Fruit fly (Drosophila melanogaster) whole organism, embryonic: ENCODE data around the gene wds.
A peak's percentile ranks its signal among the peaks of the same experiment; 100 is the strongest.

ENCODE experiments used
- Aef1 ChIP-seq: fragments of 200-800 bp; sonication (Bioruptor generic); IDR thresholded peaks from 3 replicates; pipeline ENCODE4 v1.3.6; 2022; ENCODE audit warnings: missing biosample characterization, missing genetic modification characterization
- Atf-2 ChIP-seq: fragments of 200-800 bp; sonication (Bioruptor generic); optimal IDR thresholded peaks from 2 replicates; lab custom pipeline; 2016; ENCODE audit warnings: missing biosample characterization, missing genetic modification characterization
- Awh ChIP-seq: fragments of 200-800 bp; sonication (Bioruptor generic); IDR thresholded peaks from 2 replicates; pipeline ENCODE4, ENCODE4 v1.3.6; 2022; ENCODE audit warnings: missing biosample characterization, missing genetic modification characterization
- B-H2 ChIP-seq: fragments of 200-800 bp; sonication (Bioruptor generic); optimal IDR thresholded peaks from 2 replicates; lab custom pipeline; 2018; ENCODE audit warnings: missing biosample characterization, mild to moderate bottlenecking, missing genetic modification characterization
- BtbVII ChIP-seq: fragments of 200-800 bp; sonication (Bioruptor generic); optimal IDR thresholded peaks from 3 replicates; lab custom pipeline; 2017; ENCODE audit warnings: missing biosample characterization, mild to moderate bottlenecking, missing genetic modification characterization
- CG13424 ChIP-seq: fragments of 200-800 bp; sonication (Bioruptor generic); optimal IDR thresholded peaks from 2 replicates; lab custom pipeline; 2019; ENCODE audit warnings: missing biosample characterization, mild to moderate bottlenecking, missing genetic modification characterization, moderate library complexity
- CG14667 ChIP-seq: fragments of 200-800 bp; sonication (Bioruptor generic); IDR thresholded peaks from 2 replicates; pipeline ENCODE4 v1.3.6; 2022; ENCODE audit warnings: missing biosample characterization, missing genetic modification characterization
- CG14710 ChIP-seq: fragments of 200-800 bp; sonication (Bioruptor generic); optimal IDR thresholded peaks from 3 replicates; lab custom pipeline; 2019; ENCODE audit warnings: missing biosample characterization, mild to moderate bottlenecking, missing genetic modification characterization, moderate library complexity
- CG1529 ChIP-seq: fragments of 200-800 bp; sonication (Bioruptor generic); optimal IDR thresholded peaks from 3 replicates; lab custom pipeline; 2018; ENCODE audit warnings: missing biosample characterization, missing genetic modification characterization
- CG15479 ChIP-seq: fragments of 200-800 bp; sonication (Bioruptor generic); optimal IDR thresholded peaks from 3 replicates; lab custom pipeline; 2019; ENCODE audit warnings: missing biosample characterization, mild to moderate bottlenecking, missing genetic modification characterization, moderate library complexity
- CG2202 ChIP-seq: fragments of 200-800 bp; sonication (Bioruptor generic); optimal IDR thresholded peaks from 2 replicates; lab custom pipeline; 2018; ENCODE audit warnings: missing biosample characterization, mild to moderate bottlenecking, missing genetic modification characterization
- CG2712 ChIP-seq: fragments of 200-800 bp; optimal IDR thresholded peaks from 3 replicates; lab custom pipeline; 2019; ENCODE audit warnings: missing biosample characterization, mild to moderate bottlenecking, missing genetic modification characterization, moderate library complexity
- CG2889 ChIP-seq: fragments of 200-800 bp; sonication (Bioruptor generic); IDR thresholded peaks from 3 replicates; pipeline ENCODE4 v1.3.6; 2022; ENCODE audit warnings: missing biosample characterization, missing genetic modification characterization
- CG31365 ChIP-seq: fragments of 200-800 bp; sonication (Bioruptor generic); optimal IDR thresholded peaks from 2 replicates; lab custom pipeline; 2018; ENCODE audit warnings: missing biosample characterization, mild to moderate bottlenecking, missing genetic modification characterization
- CG32532 ChIP-seq: fragments of 200-800 bp; sonication (Bioruptor generic); IDR thresholded peaks from 2 replicates; pipeline ENCODE4 v1.3.6; 2022; ENCODE audit warnings: missing biosample characterization, missing genetic modification characterization
- CG42726 ChIP-seq: fragments of 200-800 bp; sonication (Bioruptor generic); IDR thresholded peaks from 2 replicates; pipeline ENCODE4 v1.3.6; 2022; ENCODE audit warnings: missing biosample characterization, missing genetic modification characterization; ENCODE audit not compliant: partially characterized antibody
- CG4730 ChIP-seq: fragments of 200-800 bp; sonication (Bioruptor generic); IDR thresholded peaks from 2 replicates; pipeline ENCODE4 v1.3.6; 2022; ENCODE audit warnings: missing biosample characterization, missing genetic modification characterization
- CG7839 ChIP-seq: fragments of 200-800 bp; sonication (Bioruptor generic); optimal IDR thresholded peaks from 3 replicates; lab custom pipeline; 2018; ENCODE audit warnings: missing biosample characterization, mild to moderate bottlenecking, missing genetic modification characterization, moderate library complexity
- CG8281 ChIP-seq: fragments of 200-800 bp; sonication (Bioruptor generic); optimal IDR thresholded peaks from 2 replicates; lab custom pipeline; 2018; ENCODE audit warnings: missing biosample characterization, mild to moderate bottlenecking, missing genetic modification characterization, moderate library complexity
- CG8765 ChIP-seq: fragments of 200-800 bp; sonication (Bioruptor generic); IDR thresholded peaks from 2 replicates; pipeline ENCODE4 v1.3.6; 2022; ENCODE audit warnings: missing biosample characterization, missing genetic modification characterization
- CG9215 ChIP-seq: fragments of 200-800 bp; sonication (Bioruptor generic); IDR thresholded peaks from 2 replicates; pipeline ENCODE4 v1.3.6; 2022; ENCODE audit warnings: missing biosample characterization, missing genetic modification characterization
- CG9437 ChIP-seq: fragments of 200-800 bp; sonication (Bioruptor generic); optimal IDR thresholded peaks from 2 replicates; lab custom pipeline; 2018; ENCODE audit warnings: missing biosample characterization, mild to moderate bottlenecking, missing genetic modification characterization
- CG9727 ChIP-seq: fragments of 200-800 bp; sonication (Bioruptor generic); optimal IDR thresholded peaks from 3 replicates; lab custom pipeline; 2017; ENCODE audit warnings: missing biosample characterization, mild to moderate bottlenecking, missing genetic modification characterization
- CG9817 ChIP-seq: fragments of 200-800 bp; sonication (Bioruptor generic); optimal IDR thresholded peaks from 2 replicates; lab custom pipeline; 2018; ENCODE audit warnings: missing biosample characterization, mild to moderate bottlenecking, missing genetic modification characterization, moderate library complexity
- CkIIα-i1 ChIP-seq: fragments of 200-800 bp; sonication (Bioruptor generic); IDR thresholded peaks from 2 replicates; pipeline ENCODE4 v1.3.6; 2022; ENCODE audit warnings: missing biosample characterization, missing genetic modification characterization
- CrebB ChIP-seq: fragments of 200-800 bp; sonication (Bioruptor generic); optimal IDR thresholded peaks from 3 replicates; lab custom pipeline; 2018; ENCODE audit warnings: missing biosample characterization, mild to moderate bottlenecking, missing genetic modification characterization
- Dbx ChIP-seq: fragments of 200-800 bp; sonication (Bioruptor generic); IDR thresholded peaks from 3 replicates; pipeline ENCODE4 v1.3.6; 2022; ENCODE audit warnings: missing biosample characterization, missing genetic modification characterization
- Dref ChIP-seq: fragments of 200-800 bp; sonication (Bioruptor generic); IDR thresholded peaks from 2 replicates; pipeline ENCODE4 v1.3.6; 2022; ENCODE audit warnings: missing biosample characterization, missing genetic modification characterization
- Gsc ChIP-seq: fragments of 200-800 bp; sonication (Bioruptor generic); IDR thresholded peaks from 2 replicates; pipeline ENCODE4 v1.3.6; 2022; ENCODE audit warnings: missing biosample characterization, missing genetic modification characterization
- Neu2 ChIP-seq: fragments of 200-800 bp; sonication (Bioruptor generic); optimal IDR thresholded peaks from 3 replicates; lab custom pipeline; 2016; ENCODE audit warnings: missing biosample characterization, missing genetic modification characterization, borderline replicate concordance
- Sin3A ChIP-seq: fragments of >200 bp; optimal IDR thresholded peaks from 2 replicates; lab custom pipeline; 2018
- crp ChIP-seq, 2 experiments: fragments of 200-800 bp; sonication (Bioruptor generic); optimal IDR thresholded peaks; 2 replicates in 1 of 2; 3 replicates in 1 of 2; lab custom pipeline; 2017; ENCODE audit warnings: missing biosample characterization in 2 of 2, missing genetic modification characterization in 2 of 2, mild to moderate bottlenecking in 1 of 2, moderate library complexity in 1 of 2
- dan ChIP-seq: fragments of 200-800 bp; sonication (Bioruptor generic); IDR thresholded peaks from 2 replicates; pipeline ENCODE4 v1.3.6; 2022; ENCODE audit warnings: missing biosample characterization, missing genetic modification characterization
- dmrt99B ChIP-seq: fragments of 200-800 bp; sonication (Bioruptor generic); optimal IDR thresholded peaks from 2 replicates; lab custom pipeline; 2018; ENCODE audit warnings: missing biosample characterization, mild to moderate bottlenecking, missing genetic modification characterization, moderate library complexity
- en ChIP-seq: fragments of 200-800 bp; sonication (Bioruptor generic); optimal IDR thresholded peaks from 2 replicates; lab custom pipeline; 2016; ENCODE audit warnings: missing biosample characterization, missing genetic modification characterization
- fd102C ChIP-seq: fragments of 200-800 bp; sonication (Bioruptor generic); optimal IDR thresholded peaks from 2 replicates; lab custom pipeline; 2018; ENCODE audit warnings: missing biosample characterization, mild to moderate bottlenecking, missing genetic modification characterization, moderate library complexity
- gce ChIP-seq: fragments of 200-800 bp; sonication (Bioruptor generic); IDR thresholded peaks from 3 replicates; pipeline ENCODE4 v1.3.6; 2022; ENCODE audit warnings: missing biosample characterization, missing genetic modification characterization
- h ChIP-seq: fragments of >200 bp; optimal IDR thresholded peaks from 2 replicates; lab custom pipeline; 2017
- ham ChIP-seq: fragments of 200-800 bp; sonication (Bioruptor generic); IDR thresholded peaks from 2 replicates; pipeline ENCODE4 v1.3.6; 2022; ENCODE audit warnings: missing biosample characterization, missing genetic modification characterization
- kni ChIP-seq: fragments of 200-800 bp; sonication (Bioruptor generic); optimal IDR thresholded peaks from 3 replicates; lab custom pipeline; 2017; ENCODE audit warnings: mild to moderate bottlenecking, missing biosample characterization, missing genetic modification reagents, missing genetic modification characterization
- knrl ChIP-seq: fragments of 200-800 bp; sonication (Bioruptor generic); IDR thresholded peaks from 3 replicates; pipeline ENCODE4 v1.3.6; 2022; ENCODE audit warnings: missing biosample characterization, missing genetic modification characterization; ENCODE audit not compliant: partially characterized antibody
- nau ChIP-seq: fragments of 200-800 bp; sonication (Bioruptor generic); optimal IDR thresholded peaks from 3 replicates; lab custom pipeline; 2017; ENCODE audit warnings: missing biosample characterization, mild to moderate bottlenecking, missing genetic modification characterization, missing genetic modification reagents
- p53 ChIP-seq: fragments of 200-800 bp; sonication (Bioruptor generic); optimal IDR thresholded peaks from 2 replicates; lab custom pipeline; 2016; ENCODE audit warnings: missing biosample characterization, missing genetic modification characterization
- pan ChIP-seq, 4 experiments: fragments of >200 bp in 3 of 4; fragments of 200-800 bp in 1 of 4; sonication (Bioruptor generic) in 1 of 4; optimal IDR thresholded peaks in 3 of 4; IDR thresholded peaks in 1 of 4; 2 replicates each; pipeline versions ENCODE4 v1.3.6 to Lab custom; 2017 to 2022; ENCODE audit warnings: missing biosample characterization in 2 of 4, missing genetic modification characterization in 2 of 4, mixed read lengths in 1 of 4
- psq ChIP-seq: fragments of 200-800 bp; sonication (Bioruptor generic); optimal IDR thresholded peaks from 2 replicates; lab custom pipeline; 2017; ENCODE audit warnings: missing biosample characterization, missing genetic modification characterization
- rib ChIP-seq: fragments of 200-800 bp; sonication (Bioruptor generic); IDR thresholded peaks from 2 replicates; pipeline ENCODE4 v1.3.6; 2022; ENCODE audit warnings: missing biosample characterization, missing genetic modification characterization
- sens-2 ChIP-seq: fragments of 200-800 bp; sonication (Bioruptor generic); IDR thresholded peaks from 2 replicates; pipeline ENCODE4 v1.3.6; 2022; ENCODE audit warnings: missing biosample characterization, missing genetic modification characterization
- seq ChIP-seq: fragments of 200-800 bp; sonication (Bioruptor generic); IDR thresholded peaks from 2 replicates; pipeline ENCODE4 v1.3.6; 2022; ENCODE audit warnings: missing biosample characterization, missing genetic modification characterization
- trem ChIP-seq: fragments of 200-800 bp; optimal IDR thresholded peaks from 3 replicates; lab custom pipeline; 2019; ENCODE audit warnings: missing biosample characterization, mild to moderate bottlenecking, missing genetic modification characterization, moderate library complexity
- trh ChIP-seq: fragments of 200-800 bp; sonication (Bioruptor generic); optimal IDR thresholded peaks from 2 replicates; lab custom pipeline; 2016; ENCODE audit warnings: missing biosample characterization, missing genetic modification characterization

The wds gene

dm6 chrX:2608470-2609157 lies 22.8 kb downstream of the wds start, which contains the start of gene Smyd3 (continued):
- no peak for TF ChIP-seq Neu2 (GFP tag; lab: Kevin White, UChicago)
- 0 out of 3 replicates have a peak, but pooled peaks have one; percentile 49 for TF ChIP-seq gce (GFP tag; lab: Robert Waterston, UW)
- no peak for TF ChIP-seq pan (optimal IDR thresholded peaks at IDR 0.05; lab: Kevin White, UChicago)
- TF ChIP-seq pan (GFP tag; optimal IDR thresholded peaks at IDR 0.05 in 1 of 2, IDR thresholded peaks at IDR 0.05 in 1 of 2), result peak in 1 of 2 experiments; percentile 89
- TF ChIP-seq CG31365, result no peak
- TF ChIP-seq psq (GFP tag; lab: Kevin White, UChicago), result peak; percentile 36
- TF ChIP-seq crp (GFP tag; optimal IDR thresholded peaks at IDR 0.05; lab: Kevin White, UChicago), result peak in 1 of 2 experiments; percentile 34
- peak; percentile 25 for TF ChIP-seq CG2202 (tag; lab: Kevin White, UChicago)
- TF ChIP-seq Gsc (GFP tag; lab: Robert Waterston, UW), result no peak
- no peak for TF ChIP-seq CG7839 (tag; lab: Kevin White, UChicago)
- peak; percentile 76 for TF ChIP-seq CG2889 (GFP tag; lab: Robert Waterston, UW)
- peak; percentile 63 for TF ChIP-seq CG9817 (tag; lab: Kevin White, UChicago)
- TF ChIP-seq kni (GFP tag; lab: Kevin White, UChicago), result no peak
- no peak for TF ChIP-seq dmrt99B
- no peak for TF ChIP-seq dan (GFP tag; lab: Robert Waterston, UW)
- TF ChIP-seq CG4730 (GFP tag; lab: Robert Waterston, UW), result peak; percentile 78
- TF ChIP-seq Dref, result 0 out of 2 replicates have a peak, but pooled peaks have one; percentile 26
- no peak for TF ChIP-seq h (lab: Kevin White, UChicago)
- peak; percentile 79 for TF ChIP-seq rib (GFP tag; lab: Robert Waterston, UW)
- peak; percentile 58 for TF ChIP-seq CrebB (tag; lab: Kevin White, UChicago)
- peak; percentile 82 for TF ChIP-seq Awh (GFP tag; lab: Robert Waterston, UW)
- TF ChIP-seq CG42726 (GFP tag; lab: Robert Waterston, UW), result no peak
- TF ChIP-seq CG15479 (GFP tag; lab: Kevin White, UChicago), result no peak
- no peak for TF ChIP-seq Sin3A (lab: Kevin White, UChicago)
- peak; percentile 61 for TF ChIP-seq CG8765 (GFP tag; lab: Robert Waterston, UW)
- TF ChIP-seq Atf-2 (GFP tag; lab: Kevin White, UChicago), result peak; percentile 65
- TF ChIP-seq CG32532 (GFP tag; lab: Robert Waterston, UW), result peak; percentile 89
- peak; percentile 73 for TF ChIP-seq CG13424
- no peak for TF ChIP-seq trh
- peak; percentile 56 for TF ChIP-seq trem
- TF ChIP-seq seq (GFP tag; lab: Robert Waterston, UW), result peak; percentile 53; the same call in 1 of the 2 replicates
- no peak for TF ChIP-seq CG1529 (GFP tag; lab: Kevin White, UChicago)
- TF ChIP-seq CG14710 (tag; lab: Kevin White, UChicago), result peak; percentile 58
- TF ChIP-seq fd102C (GFP tag; lab: Kevin White, UChicago), result no peak
- TF ChIP-seq en (GFP tag; lab: Kevin White, UChicago), result peak; percentile 58
- peak; percentile 53 for TF ChIP-seq CG9215
- peak; percentile 60; the same call in 1 of the 2 replicates for TF ChIP-seq sens-2 (GFP tag; lab: Robert Waterston, UW)
- TF ChIP-seq CG2712 (tag; lab: Kevin White, UChicago), result peak; percentile 76
- no peak for TF ChIP-seq CkIIα-i1
- TF ChIP-seq knrl (GFP tag; lab: Robert Waterston, UW), result no peak
- TF ChIP-seq ham, result no peak
- TF ChIP-seq CG9437 (GFP tag; lab: Kevin White, UChicago), result peak; percentile 26
- TF ChIP-seq nau (GFP tag; lab: Kevin White, UChicago), result no peak
- TF ChIP-seq CG8281 (tag; lab: Kevin White, UChicago), result peak; percentile 1
- peak; percentile 81; the same call in 2 of the 3 replicates for TF ChIP-seq Dbx (GFP tag; lab: Robert Waterston, UW)
- TF ChIP-seq Aef1 (GFP tag; lab: Robert Waterston, UW), result peak; percentile 87
- peak; percentile 40 for TF ChIP-seq BtbVII
- TF ChIP-seq B-H2, result peak; percentile 52
- TF ChIP-seq CG9727 (GFP tag; lab: Kevin White, UChicago), result peak; percentile 73
- TF ChIP-seq p53 (GFP tag; lab: Kevin White, UChicago), result peak; percentile 47
- peak; percentile 73 for TF ChIP-seq CG14667 (GFP tag; lab: Robert Waterston, UW)
